Worm (Caenorhabditis elegans): Measurements from ENCODE around the gene C39B5.14.

The C39B5.14 gene

DNA sequence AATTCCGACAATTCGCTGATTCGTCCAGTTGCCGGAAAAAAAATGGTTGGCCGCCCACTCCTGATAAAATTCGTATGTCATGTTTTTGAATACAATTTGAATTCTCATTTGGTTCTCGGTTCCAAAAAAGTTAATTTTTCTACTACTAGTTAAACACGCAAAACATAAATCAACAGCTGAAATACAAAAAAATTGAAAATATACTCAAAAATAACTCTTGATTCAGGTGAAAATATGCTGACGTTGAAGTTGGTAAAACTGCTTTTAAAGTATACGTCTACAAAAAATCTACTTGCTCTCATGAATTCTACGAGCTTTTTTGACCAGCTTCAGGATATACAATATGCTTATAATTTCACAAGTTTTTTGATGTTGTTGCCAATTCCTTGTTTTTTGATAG, 29.3 kb downstream of the C39B5.14 start, which contains the start of gene srz-56:
Gene srz-56 (plus strand): TSS at position 301 of the 400 bp plus-strand sequence.
- TF ChIP-seq egl-27 (tag; optimal IDR thresholded peaks at IDR 0.05) (no peak), nhr-76 (tag; optimal IDR thresholded peaks at IDR 0.05) (no peak), lsy-12 (tag; optimal IDR thresholded peaks at IDR 0.05) (no peak), nfya-1 (tag; optimal IDR thresholded peaks at IDR 0.05; ENCODE audit: insufficient read depth) (no peak)

DNA sequence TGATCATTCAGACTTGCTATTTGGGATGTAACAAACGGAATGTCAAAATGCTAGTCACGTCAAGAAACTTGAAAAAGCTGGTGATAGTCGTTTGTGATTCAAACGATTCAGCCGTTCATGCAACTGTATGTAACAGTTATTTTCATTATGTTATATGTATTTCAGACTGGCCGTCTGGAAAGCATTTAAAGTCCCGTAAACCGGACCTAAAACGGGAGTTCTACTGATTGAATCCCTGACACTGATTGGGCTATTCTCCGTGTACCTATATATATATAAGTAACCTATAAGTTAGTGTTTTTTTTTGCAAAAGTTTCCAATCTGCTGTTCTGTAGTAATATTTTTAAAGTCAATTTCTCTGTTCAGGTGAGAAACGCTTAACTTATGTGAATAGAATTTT, 32.4 kb downstream of the C39B5.14 start:
- no peak for TF ChIP-seq skn-1 (tag; optimal IDR thresholded peaks at IDR 0.05)
- no peak for TF ChIP-seq pqm-1 (tag; optimal IDR thresholded peaks at IDR 0.05)
- no peak for TF ChIP-seq unc-62 (GFP tag; optimal IDR thresholded peaks at IDR 0.05)
- TF ChIP-seq elt-2 (tag; optimal IDR thresholded peaks at IDR 0.05), result no peak
- no peak for TF ChIP-seq ztf-4 (tag; optimal IDR thresholded peaks at IDR 0.05)
- TF ChIP-seq snpc-4 (tag; optimal IDR thresholded peaks at IDR 0.05), result no peak
- TF ChIP-seq aly-2 (tag; optimal IDR thresholded peaks at IDR 0.05), result no peak
- TF ChIP-seq nhr-43 (tag; optimal IDR thresholded peaks at IDR 0.05; ENCODE audit: poor library complexity, severe bottlenecking), result no peak
- no peak for TF ChIP-seq jun-1 (tag; optimal IDR thresholded peaks at IDR 0.05)
- TF ChIP-seq mdl-1 (tag; optimal IDR thresholded peaks at IDR 0.05), result no peak
- TF ChIP-seq ama-1 (optimal IDR thresholded peaks at IDR 0.05), result no peak

DNA sequence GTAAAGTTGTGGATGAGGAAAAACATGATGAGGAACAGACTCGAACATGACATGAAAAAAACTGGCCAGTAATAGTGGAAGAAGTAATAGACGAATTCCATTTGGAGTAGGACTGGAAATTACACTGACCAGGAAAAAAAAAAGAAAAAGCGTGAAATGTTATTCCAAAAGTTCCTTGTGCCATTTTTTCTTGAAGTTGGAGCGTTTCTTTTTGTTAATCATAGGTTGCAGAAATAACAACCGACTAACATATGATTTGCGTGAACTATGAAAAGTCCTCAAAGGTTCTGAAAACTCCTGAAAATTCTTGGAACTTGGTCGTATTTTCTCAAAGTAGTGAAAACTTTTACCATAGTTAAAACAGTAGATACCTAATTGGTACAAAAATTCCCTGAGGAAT, 34.5 kb downstream of the C39B5.14 start, which contains the start of gene srd-67:
Gene srd-67 (minus strand): TSS at position 101 of the 400 bp plus-strand sequence.
- TF ChIP-seq egl-27 (tag; optimal IDR thresholded peaks at IDR 0.05) (no peak), elt-1 (tag; optimal IDR thresholded peaks at IDR 0.05) (no peak), jun-1 (tag; optimal IDR thresholded peaks at IDR 0.05) (no peak), mml-1 (tag; optimal IDR thresholded peaks at IDR 0.05) (no peak)

DNA sequence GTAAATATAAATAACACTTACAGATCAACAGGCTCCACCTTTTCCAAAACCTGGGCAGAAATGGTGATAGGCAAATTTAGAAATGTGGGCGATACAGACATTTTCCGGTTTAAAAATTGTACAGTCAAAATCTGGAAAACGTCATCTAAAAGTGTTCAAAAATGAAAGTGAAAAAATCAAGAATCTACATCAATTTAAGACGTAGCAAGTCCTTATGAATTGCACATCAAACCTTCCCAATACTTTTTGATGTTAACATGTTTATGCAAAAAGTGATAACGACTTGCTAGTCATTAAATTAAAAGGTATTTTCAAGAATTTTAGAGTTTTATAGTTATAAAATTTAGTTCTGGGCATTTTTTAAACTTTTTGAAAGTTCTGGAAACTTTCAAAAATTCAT, 40.1 kb downstream of the C39B5.14 start, which contains the start of gene fbxa-7:
Gene fbxa-7 (minus strand): TSS at position 101 of the 400 bp plus-strand sequence.
- no peak for TF ChIP-seq nhr-237 (tag; optimal IDR thresholded peaks at IDR 0.05)
- no peak for TF ChIP-seq tbx-2 (tag; optimal IDR thresholded peaks at IDR 0.05)
- no peak for TF ChIP-seq nhr-23 (tag; optimal IDR thresholded peaks at IDR 0.05)
- TF ChIP-seq egl-5 (tag; optimal IDR thresholded peaks at IDR 0.05), result no peak
- no peak for TF ChIP-seq mdl-1 (tag; optimal IDR thresholded peaks at IDR 0.05)
- TF ChIP-seq mml-1 (tag; optimal IDR thresholded peaks at IDR 0.05), result no peak
- TF ChIP-seq ZK546.5 (tag; optimal IDR thresholded peaks at IDR 0.05), result no peak
- TF ChIP-seq skn-1 (tag; optimal IDR thresholded peaks at IDR 0.05), result no peak
- no peak for TF ChIP-seq nhr-11 (tag; optimal IDR thresholded peaks at IDR 0.05)
- no peak for TF ChIP-seq ceh-82 (tag; optimal IDR thresholded peaks at IDR 0.05)
- TF ChIP-seq sea-2 (GFP tag; optimal IDR thresholded peaks at IDR 0.05), result no peak
- TF ChIP-seq hmg-11 (tag; optimal IDR thresholded peaks at IDR 0.05), result no peak
- no peak for TF ChIP-seq pha-4 (tag; optimal IDR thresholded peaks at IDR 0.05)
- TF ChIP-seq lin-15B (tag; optimal IDR thresholded peaks at IDR 0.05), result no peak
- TF ChIP-seq egl-27 (tag; optimal IDR thresholded peaks at IDR 0.05), result no peak
- TF ChIP-seq daf-12 (tag; optimal IDR thresholded peaks at IDR 0.05), result no peak

DNA sequence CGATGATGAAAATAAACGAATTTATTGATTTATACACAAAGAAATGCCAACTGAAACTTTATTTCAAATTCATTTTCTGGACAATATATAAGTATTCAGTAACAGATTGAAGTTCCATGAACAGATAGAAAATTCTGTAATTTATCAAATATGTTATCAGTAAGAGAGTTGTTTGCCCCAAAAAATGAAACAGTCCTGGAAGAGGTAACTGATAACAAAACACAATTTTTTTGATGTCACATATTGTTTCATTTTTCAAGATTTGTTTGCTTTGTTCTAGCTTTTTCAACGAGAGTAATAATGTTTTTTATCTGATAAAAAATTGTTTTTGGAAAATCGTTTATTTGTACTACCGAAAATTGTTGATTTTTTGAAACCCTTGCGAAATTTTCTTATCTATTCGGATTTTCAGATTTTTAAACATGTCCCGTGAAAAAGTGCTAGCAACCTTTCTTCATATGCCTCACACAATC, 41.8 kb downstream of the C39B5.14 start, which contains the start of gene fbxa-73:
Gene fbxa-73 (plus strand): TSS at position 423 of the 473 bp plus-strand sequence.
- TF ChIP-seq elt-3 (tag; optimal IDR thresholded peaks at IDR 0.05) (no peak), ceh-28 (tag; optimal IDR thresholded peaks at IDR 0.05) (no peak), fos-1 (tag; optimal IDR thresholded peaks at IDR 0.05) (no peak), fkh-10 (GFP tag; optimal IDR thresholded peaks at IDR 0.05) (no peak), ceh-9 (tag; optimal IDR thresholded peaks at IDR 0.05) (no peak), nhr-12 (tag; optimal IDR thresholded peaks at IDR 0.05) (no peak), nhr-25 (tag; optimal IDR thresholded peaks at IDR 0.05) (no peak), elt-2 (tag; optimal IDR thresholded peaks at IDR 0.05) (peak; percentile 69), snpc-4 (tag; optimal IDR thresholded peaks at IDR 0.05) (no peak), eor-1 (tag; optimal IDR thresholded peaks at IDR 0.05) (no peak), ztf-4 (tag; optimal IDR thresholded peaks at IDR 0.05) (no peak), lin-15B (tag; optimal IDR thresholded peaks at IDR 0.05) (no peak), ceh-82 (tag; optimal IDR thresholded peaks at IDR 0.05) (no peak), pqm-1 (tag; optimal IDR thresholded peaks at IDR 0.05) (peak; percentile 35), egl-27 (tag; optimal IDR thresholded peaks at IDR 0.05) (no peak)
